Fruit fly (Drosophila melanogaster) whole organism, embryonic: Measurements from ENCODE around the gene Lsp2.

ENCODE experiments used
- Asciz ChIP-seq: fragments of 200-800 bp; sonication (Bioruptor generic); optimal IDR thresholded peaks from 2 replicates; lab custom pipeline; 2017; ENCODE audit warnings: missing biosample characterization, mild to moderate bottlenecking, missing genetic modification characterization, missing genetic modification reagents
- Atf3 ChIP-seq: fragments of 200-800 bp; sonication (Bioruptor generic); optimal IDR thresholded peaks from 3 replicates; lab custom pipeline; 2016; ENCODE audit warnings: missing biosample characterization, missing genetic modification characterization
- CG10267 ChIP-seq: fragments of 200-800 bp; sonication (Bioruptor generic); optimal IDR thresholded peaks from 2 replicates; lab custom pipeline; 2018; ENCODE audit warnings: missing biosample characterization, mild to moderate bottlenecking, missing genetic modification characterization, moderate library complexity
- CG11085 ChIP-seq: fragments of 200-800 bp; sonication (Bioruptor generic); IDR thresholded peaks from 2 replicates; pipeline ENCODE4 v1.3.6; 2022; ENCODE audit warnings: missing biosample characterization, missing genetic modification characterization
- CG13296 ChIP-seq: fragments of 200-800 bp; sonication (Bioruptor generic); optimal IDR thresholded peaks from 3 replicates; lab custom pipeline; 2018; ENCODE audit warnings: missing biosample characterization, mild to moderate bottlenecking, missing genetic modification characterization
- CG15514 ChIP-seq: fragments of 200-800 bp; sonication (Bioruptor generic); optimal IDR thresholded peaks from 3 replicates; lab custom pipeline; 2017; ENCODE audit warnings: missing biosample characterization, missing genetic modification characterization, mild to moderate bottlenecking, moderate library complexity, missing genetic modification reagents
- CG16815 ChIP-seq: fragments of 200-800 bp; sonication (Bioruptor generic); optimal IDR thresholded peaks from 3 replicates; lab custom pipeline; 2017; ENCODE audit warnings: missing biosample characterization, mild to moderate bottlenecking, missing genetic modification characterization
- CG17385 ChIP-seq: fragments of 200-800 bp; sonication (Bioruptor generic); optimal IDR thresholded peaks from 3 replicates; lab custom pipeline; 2018; ENCODE audit warnings: missing biosample characterization, mild to moderate bottlenecking, missing genetic modification characterization
- CG17829 ChIP-seq: fragments of 200-800 bp; optimal IDR thresholded peaks from 2 replicates; lab custom pipeline; 2019; ENCODE audit warnings: missing biosample characterization, mild to moderate bottlenecking, missing genetic modification characterization, moderate library complexity
- CG18476 ChIP-seq: fragments of 200-800 bp; sonication (Bioruptor generic); optimal IDR thresholded peaks from 2 replicates; lab custom pipeline; 2016; ENCODE audit warnings: missing biosample characterization, mild to moderate bottlenecking, missing genetic modification characterization
- CG2678 ChIP-seq: fragments of 200-800 bp; sonication (Bioruptor generic); optimal IDR thresholded peaks from 3 replicates; lab custom pipeline; 2019; ENCODE audit warnings: missing biosample characterization, mild to moderate bottlenecking, missing genetic modification characterization, moderate library complexity
- CG32532 ChIP-seq: fragments of 200-800 bp; sonication (Bioruptor generic); IDR thresholded peaks from 2 replicates; pipeline ENCODE4 v1.3.6; 2022; ENCODE audit warnings: missing biosample characterization, missing genetic modification characterization
- CG4424 ChIP-seq: fragments of 200-800 bp; sonication (Bioruptor generic); optimal IDR thresholded peaks from 3 replicates; lab custom pipeline; 2016; ENCODE audit warnings: missing biosample characterization, missing genetic modification characterization
- CG5180 ChIP-seq: fragments of 200-800 bp; sonication (Bioruptor generic); optimal IDR thresholded peaks from 3 replicates; lab custom pipeline; 2017; ENCODE audit warnings: missing biosample characterization, missing genetic modification characterization, mild to moderate bottlenecking, moderate library complexity, missing genetic modification reagents
- CG5245 ChIP-seq: fragments of 200-800 bp; sonication (Bioruptor generic); optimal IDR thresholded peaks from 3 replicates; lab custom pipeline; 2016; ENCODE audit warnings: missing biosample characterization, missing genetic modification characterization
- CG6254 ChIP-seq: fragments of 200-800 bp; sonication (Bioruptor generic); optimal IDR thresholded peaks from 3 replicates; lab custom pipeline; 2017; ENCODE audit warnings: mild to moderate bottlenecking, missing biosample characterization, missing genetic modification reagents, missing genetic modification characterization
- CG7357 ChIP-seq: fragments of 200-800 bp; sonication (Bioruptor generic); IDR thresholded peaks from 3 replicates; pipeline ENCODE4 v1.3.6; 2022; ENCODE audit warnings: missing biosample characterization, missing genetic modification characterization
- CG7963 ChIP-seq: fragments of 200-800 bp; sonication (Bioruptor generic); IDR thresholded peaks from 3 replicates; pipeline ENCODE4 v1.3.6; 2022; ENCODE audit warnings: missing biosample characterization, missing genetic modification characterization; ENCODE audit not compliant: partially characterized antibody
- CG8281 ChIP-seq: fragments of 200-800 bp; sonication (Bioruptor generic); optimal IDR thresholded peaks from 2 replicates; lab custom pipeline; 2018; ENCODE audit warnings: missing biosample characterization, mild to moderate bottlenecking, missing genetic modification characterization, moderate library complexity
- CG9817 ChIP-seq: fragments of 200-800 bp; sonication (Bioruptor generic); optimal IDR thresholded peaks from 2 replicates; lab custom pipeline; 2018; ENCODE audit warnings: missing biosample characterization, mild to moderate bottlenecking, missing genetic modification characterization, moderate library complexity
- CHES-1-like ChIP-seq: fragments of 200-800 bp; sonication (Bioruptor generic); optimal IDR thresholded peaks from 2 replicates; lab custom pipeline; 2016; ENCODE audit warnings: missing biosample characterization, missing genetic modification characterization
- Dip3 ChIP-seq: fragments of 200-800 bp; sonication (Bioruptor generic); optimal IDR thresholded peaks from 3 replicates; lab custom pipeline; 2016; ENCODE audit warnings: missing biosample characterization, missing genetic modification characterization
- Doc3 ChIP-seq: fragments of 200-800 bp; sonication (Bioruptor generic); IDR thresholded peaks from 3 replicates; pipeline ENCODE4 v1.3.6; 2022; ENCODE audit warnings: missing biosample characterization, missing genetic modification characterization; ENCODE audit not compliant: partially characterized antibody
- HLH54F ChIP-seq: fragments of 200-800 bp; sonication (Bioruptor generic); optimal IDR thresholded peaks from 3 replicates; lab custom pipeline; 2016; ENCODE audit warnings: missing biosample characterization, missing genetic modification characterization
- Hmr ChIP-seq: fragments of 200-800 bp; sonication (Bioruptor generic); optimal IDR thresholded peaks from 3 replicates; lab custom pipeline; 2017; ENCODE audit warnings: mild to moderate bottlenecking, missing biosample characterization, missing genetic modification reagents, missing genetic modification characterization
- Lim3 ChIP-seq: fragments of 200-800 bp; sonication (Bioruptor generic); IDR thresholded peaks from 2 replicates; pipeline ENCODE4 v1.3.6; 2022; ENCODE audit warnings: missing biosample characterization, missing genetic modification characterization
- MTF-1 ChIP-seq: fragments of 200-800 bp; sonication (Bioruptor generic); optimal IDR thresholded peaks from 2 replicates; lab custom pipeline; 2018; ENCODE audit warnings: missing biosample characterization, mild to moderate bottlenecking, missing genetic modification characterization, borderline replicate concordance
- NC2β ChIP-seq: fragments of 200-800 bp; sonication (Bioruptor generic); optimal IDR thresholded peaks from 2 replicates; lab custom pipeline; 2016; ENCODE audit warnings: missing biosample characterization, missing genetic modification characterization
- Xrp1 ChIP-seq: fragments of 200-800 bp; sonication (Bioruptor generic); IDR thresholded peaks from 2 replicates; pipeline ENCODE4 v1.3.6; 2022; ENCODE audit warnings: missing biosample characterization, missing genetic modification characterization
- al ChIP-seq: fragments of 200-800 bp; sonication (Bioruptor generic); IDR thresholded peaks from 2 replicates; pipeline ENCODE4 v1.3.6; 2022; ENCODE audit warnings: missing biosample characterization, missing genetic modification characterization
- ase ChIP-seq: fragments of 200-800 bp; sonication (Bioruptor generic); IDR thresholded peaks from 3 replicates; pipeline ENCODE4 v1.3.6; 2022; ENCODE audit warnings: missing biosample characterization, missing genetic modification characterization
- btn ChIP-seq: fragments of 200-800 bp; sonication (Bioruptor generic); optimal IDR thresholded peaks from 2 replicates; lab custom pipeline; 2016; ENCODE audit warnings: missing biosample characterization, missing genetic modification characterization
- dati ChIP-seq: fragments of 200-800 bp; sonication (Bioruptor generic); IDR thresholded peaks from 2 replicates; pipeline ENCODE4 v1.3.6; 2022; ENCODE audit warnings: missing biosample characterization, missing genetic modification characterization
- ems ChIP-seq: fragments of 200-800 bp; sonication (Bioruptor generic); optimal IDR thresholded peaks from 3 replicates; lab custom pipeline; 2016; ENCODE audit warnings: missing biosample characterization, missing genetic modification characterization
- grn ChIP-seq: fragments of 200-800 bp; sonication (Bioruptor generic); optimal IDR thresholded peaks from 3 replicates; lab custom pipeline; 2017; ENCODE audit warnings: missing biosample characterization, missing genetic modification characterization
- ind ChIP-seq: fragments of 200-800 bp; sonication (Bioruptor generic); optimal IDR thresholded peaks from 3 replicates; lab custom pipeline; 2016; ENCODE audit warnings: missing biosample characterization, missing genetic modification characterization
- knrl ChIP-seq: fragments of 200-800 bp; sonication (Bioruptor generic); IDR thresholded peaks from 3 replicates; pipeline ENCODE4 v1.3.6; 2022; ENCODE audit warnings: missing biosample characterization, missing genetic modification characterization; ENCODE audit not compliant: partially characterized antibody
- lab ChIP-seq: fragments of 200-800 bp; sonication (Bioruptor generic); optimal IDR thresholded peaks from 3 replicates; lab custom pipeline; 2017; ENCODE audit warnings: missing biosample characterization, missing genetic modification characterization, mild to moderate bottlenecking, moderate library complexity, missing genetic modification reagents
- nmo ChIP-seq: fragments of 200-800 bp; sonication (Bioruptor generic); optimal IDR thresholded peaks from 2 replicates; lab custom pipeline; 2018; ENCODE audit warnings: missing biosample characterization, mild to moderate bottlenecking, missing genetic modification characterization, moderate library complexity
- oc ChIP-seq: fragments of 200-800 bp; sonication (Bioruptor generic); optimal IDR thresholded peaks from 2 replicates; lab custom pipeline; 2018; ENCODE audit warnings: missing biosample characterization, mild to moderate bottlenecking, missing genetic modification characterization, moderate library complexity
- pita ChIP-seq: fragments of 200-800 bp; sonication (Bioruptor generic); optimal IDR thresholded peaks from 2 replicates; lab custom pipeline; 2017; ENCODE audit warnings: missing biosample characterization, mild to moderate bottlenecking, missing genetic modification characterization
- repo ChIP-seq: fragments of 200-800 bp; sonication (Bioruptor generic); optimal IDR thresholded peaks from 2 replicates; lab custom pipeline; 2016; ENCODE audit warnings: missing biosample characterization, missing genetic modification characterization
- salm ChIP-seq: fragments of 200-800 bp; sonication (Bioruptor generic); optimal IDR thresholded peaks from 2 replicates; lab custom pipeline; 2018; ENCODE audit warnings: missing biosample characterization, mild to moderate bottlenecking, missing genetic modification characterization
- so ChIP-seq: fragments of 200-800 bp; sonication (Bioruptor generic); IDR thresholded peaks from 3 replicates; pipeline ENCODE4 v1.3.6; 2022; ENCODE audit warnings: missing biosample characterization, missing genetic modification characterization
- tll ChIP-seq, 2 experiments: fragments of 200-800 bp in 1 of 2; fragments of >200 bp in 1 of 2; sonication (Bioruptor generic) in 1 of 2; optimal IDR thresholded peaks; 2 replicates each; lab custom pipeline; 2017 to 2019; ENCODE audit warnings: missing biosample characterization in 2 of 2, missing genetic modification characterization in 2 of 2, mild to moderate bottlenecking in 1 of 2, moderate library complexity in 1 of 2
- tna ChIP-seq: fragments of 200-800 bp; sonication (Bioruptor generic); IDR thresholded peaks from 2 replicates; pipeline ENCODE4 v1.3.6; 2022; ENCODE audit warnings: missing biosample characterization, missing genetic modification characterization; ENCODE audit not compliant: partially characterized antibody
- wdn ChIP-seq: fragments of 200-800 bp; sonication (Bioruptor generic); IDR thresholded peaks from 2 replicates; pipeline ENCODE4 v1.3.6; 2022; ENCODE audit warnings: missing biosample characterization, missing genetic modification characterization
- yki ChIP-seq: fragments of >200 bp; optimal IDR thresholded peaks from 3 replicates; lab custom pipeline; 2018

The Lsp2 gene

dm6 chr3L:12138113-12138899 is 9.1 kb downstream of the Lsp2 start, which contains the start of the genes ND-SGDH and RhoGAP68F (continued):
- no peak for TF ChIP-seq salm (tag; lab: Kevin White, UChicago)
- no peak for TF ChIP-seq tll (GFP tag; optimal IDR thresholded peaks at IDR 0.05; lab: Kevin White, UChicago)
- no peak for TF ChIP-seq CG11085 (GFP tag; lab: Robert Waterston, UW)
- TF ChIP-seq CG7357, result peak; percentile 41; the same call in 1 of the 3 replicates
- peak; percentile 89 for TF ChIP-seq CG15514 (GFP tag; lab: Kevin White, UChicago)
- TF ChIP-seq Hmr (GFP tag; lab: Kevin White, UChicago), result peak; percentile 80
- TF ChIP-seq CG17385, result peak; percentile 66
- TF ChIP-seq CG5245 (GFP tag; lab: Kevin White, UChicago), result peak; percentile 23
- TF ChIP-seq al (GFP tag; lab: Robert Waterston, UW), result peak; percentile 72
- peak; percentile 50; the same call in 1 of the 3 replicates for TF ChIP-seq so (GFP tag; lab: Robert Waterston, UW)
- peak; percentile 83 for TF ChIP-seq ind
- peak; percentile 77 for TF ChIP-seq tna (GFP tag; lab: Robert Waterston, UW)
- TF ChIP-seq NC2β (GFP tag; lab: Kevin White, UChicago), result peak; percentile 48
- TF ChIP-seq CG7963 (GFP tag; lab: Robert Waterston, UW), result peak; percentile 70
- no peak for TF ChIP-seq CG5180
- TF ChIP-seq btn (GFP tag; lab: Kevin White, UChicago), result no peak
- 0 out of 2 replicates have a peak, but pooled peaks have one; percentile 35 for TF ChIP-seq wdn (GFP tag; lab: Robert Waterston, UW)
- TF ChIP-seq Lim3, result no peak
- no peak for TF ChIP-seq repo
- TF ChIP-seq CG10267, result peak; percentile 74
- TF ChIP-seq CG8281, result peak; percentile 2
- peak; percentile 71 for TF ChIP-seq HLH54F (GFP tag; lab: Kevin White, UChicago)
- peak; percentile 73 for TF ChIP-seq CG4424 (GFP tag; lab: Kevin White, UChicago)
- TF ChIP-seq oc (tag; lab: Kevin White, UChicago), result peak; percentile 29
- peak; percentile 75 for TF ChIP-seq lab (GFP tag; lab: Kevin White, UChicago)
- 0 out of 3 replicates have a peak, but pooled peaks have one; percentile 37 for TF ChIP-seq ase (GFP tag; lab: Robert Waterston, UW)
- peak; percentile 70 for TF ChIP-seq CG13296
- peak; percentile 95 for TF ChIP-seq Doc3 (GFP tag; lab: Robert Waterston, UW)
- TF ChIP-seq CG16815 (GFP tag; lab: Kevin White, UChicago), result peak; percentile 73
- peak; percentile 82 for TF ChIP-seq Dip3 (GFP tag; lab: Kevin White, UChicago)
- 0 out of 2 replicates have a peak, but pooled peaks have one; percentile 76 for TF ChIP-seq CG32532 (GFP tag; lab: Robert Waterston, UW)
- no peak for TF ChIP-seq MTF-1 (GFP tag; lab: Kevin White, UChicago)
- no peak for TF ChIP-seq yki
- peak; percentile 89 for TF ChIP-seq nmo (GFP tag; lab: Kevin White, UChicago)
- TF ChIP-seq ems (GFP tag; lab: Kevin White, UChicago), result peak; percentile 66
- TF ChIP-seq Atf3 (GFP tag; lab: Kevin White, UChicago), result peak; percentile 7
- TF ChIP-seq CG9817 (tag; lab: Kevin White, UChicago), result peak; percentile 83
- TF ChIP-seq grn, result peak; percentile 8
- peak; percentile 58; the same call in 1 of the 2 replicates for TF ChIP-seq Xrp1 (GFP tag; lab: Robert Waterston, UW)
- TF ChIP-seq CHES-1-like, result peak; percentile 52
- TF ChIP-seq knrl, result peak; percentile 99
- no peak for TF ChIP-seq Asciz (GFP tag; lab: Kevin White, UChicago)
- peak; percentile 67 for TF ChIP-seq CG18476 (GFP tag; lab: Kevin White, UChicago)
- no peak for TF ChIP-seq dati
- TF ChIP-seq CG2678, result peak; percentile 81
- TF ChIP-seq pita (GFP tag; lab: Kevin White, UChicago), result no peak
- TF ChIP-seq CG17829 (tag; lab: Kevin White, UChicago), result peak; percentile 82
- no peak for TF ChIP-seq CG6254 (GFP tag; lab: Kevin White, UChicago)
